Fruit fly (Drosophila melanogaster) whole organism, adult: Measurements from ENCODE around the gene Trhn.

Experiments
- CG11617 ChIP-seq: fragments of 200-800 bp; sonication (Bioruptor generic); optimal IDR thresholded peaks from 2 replicates; lab custom pipeline; 2017; ENCODE audit warnings: mild to moderate bottlenecking, missing biosample characterization, missing genetic modification reagents, missing genetic modification characterization
- CG1620 ChIP-seq: fragments of 200-800 bp; sonication (Bioruptor generic); optimal IDR thresholded peaks from 2 replicates; lab custom pipeline; 2016; ENCODE audit warnings: missing biosample characterization, missing genetic modification characterization
- CG5204 ChIP-seq: fragments of 200-800 bp; sonication (Bioruptor generic); optimal IDR thresholded peaks from 2 replicates; lab custom pipeline; 2016; ENCODE audit warnings: missing biosample characterization, missing genetic modification characterization
- CG7045 ChIP-seq: fragments of 200-800 bp; sonication (Bioruptor generic); optimal IDR thresholded peaks from 2 replicates; lab custom pipeline; 2017; ENCODE audit warnings: missing biosample characterization, mild to moderate bottlenecking, missing genetic modification characterization
- cnc ChIP-seq, 2 experiments: fragments of >200 bp; optimal IDR thresholded peaks; 2 replicates each; lab custom pipeline; 2017
- kay ChIP-seq: fragments of 200-800 bp; sonication (Bioruptor generic); peaks from one replicate; lab custom pipeline; 2016; ENCODE audit warnings: missing biosample characterization, missing genetic modification characterization, borderline replicate concordance

- TF ChIP-seq CG5204 (GFP tag; lab: Kevin White, UChicago) (no peak), cnc (optimal IDR thresholded peaks at IDR 0.05; lab: Kevin White, UChicago) (no peak), CG11617 (GFP tag; lab: Kevin White, UChicago) (no peak), CG7045 (no peak), CG1620 (no peak), kay (GFP tag; lab: Kevin White, UChicago) (no peak)
Measured at dm6 chr3L:1212571-1212970, 19.6 kb upstream of the Trhn start, which contains the start of gene LysE.
